Worm (Caenorhabditis elegans) whole organism, young adult: ENCODE data around the gene rol-6.
A peak's percentile ranks its signal among the peaks of the same experiment; 100 is the strongest.

ENCODE experiments used
- B0336.3 ChIP-seq: fragments of 200-800 bp; sonication (Bioruptor generic); IDR thresholded peaks from 2 replicates; pipeline ENCODE4 v1.3.6; 2022; ENCODE audit warnings: missing genetic modification characterization, missing compliant biosample characterization
- F10E7.11 ChIP-seq: sonication (generic microtip); optimal IDR thresholded peaks from 2 replicates; lab custom pipeline; 2017; ENCODE audit warnings: mild to moderate bottlenecking, missing genetic modification characterization, moderate library complexity, missing compliant biosample characterization
- F39B2.1 ChIP-seq: fragments of 200-800 bp; sonication (Bioruptor generic); IDR thresholded peaks from 2 replicates; pipeline ENCODE4 v1.3.6; 2022; ENCODE audit warnings: missing genetic modification reagents, missing genetic modification characterization, missing compliant biosample characterization
- Y53G8AR.9 ChIP-seq: fragments of 200-800 bp; sonication (Bioruptor generic); conservative IDR thresholded peaks from 2 replicates; pipeline ENCODE4 v1.3.6; 2022; ENCODE audit warnings: missing genetic modification reagents, missing genetic modification characterization, missing compliant biosample characterization
- Y56A3A.18 ChIP-seq: fragments of 200-800 bp; sonication (Bioruptor generic); IDR thresholded peaks from 2 replicates; pipeline ENCODE4 v1.3.6; 2022; ENCODE audit warnings: missing genetic modification reagents, missing genetic modification characterization, missing compliant biosample characterization
- ZK185.1 ChIP-seq: sonication (generic microtip); optimal IDR thresholded peaks from 2 replicates; lab custom pipeline; 2016; ENCODE audit warnings: mild to moderate bottlenecking, missing genetic modification characterization, missing compliant biosample characterization; ENCODE audit not compliant: poor library complexity, severe bottlenecking
- ama-1 ChIP-seq, 3 experiments: fragments of 150-350 bp in 1 of 3; sonication (generic microtip) in 2 of 3; optimal IDR thresholded peaks; 2 replicates each; lab custom pipeline; 2014 to 2018; ENCODE audit warnings: missing biosample characterization in 2 of 3, missing genetic modification characterization in 2 of 3, missing genetic modification reagents in 2 of 3
- aptf-3 ChIP-seq: fragments of 200-800 bp; sonication (Bioruptor generic); IDR thresholded peaks from 2 replicates; pipeline ENCODE4 v1.3.6; 2022; ENCODE audit warnings: missing genetic modification characterization, missing compliant biosample characterization
- athp-1 ChIP-seq: sonication (generic microtip); optimal IDR thresholded peaks from 2 replicates; lab custom pipeline; 2017; ENCODE audit warnings: mild to moderate bottlenecking, missing genetic modification characterization, missing compliant biosample characterization
- attf-5 ChIP-seq: fragments of 200-800 bp; sonication (Bioruptor generic); optimal IDR thresholded peaks from 2 replicates; lab custom pipeline; 2018; ENCODE audit warnings: mild to moderate bottlenecking, missing genetic modification characterization, missing compliant biosample characterization
- attf-6 ChIP-seq: fragments of 200-800 bp; sonication (Bioruptor generic); IDR thresholded peaks from 2 replicates; pipeline ENCODE4 v1.3.6; 2022; ENCODE audit warnings: missing genetic modification reagents, missing genetic modification characterization, missing compliant biosample characterization
- bed-2 ChIP-seq: fragments of 200-800 bp; sonication (Bioruptor generic); IDR thresholded peaks from 2 replicates; pipeline ENCODE4 v1.3.6; 2022; ENCODE audit warnings: missing genetic modification reagents, missing genetic modification characterization, missing compliant biosample characterization
- ccch-3 ChIP-seq: fragments of 200-800 bp; sonication (Bioruptor generic); optimal IDR thresholded peaks from 2 replicates; lab custom pipeline; 2018; ENCODE audit warnings: mild to moderate bottlenecking, missing genetic modification characterization, missing compliant biosample characterization
- ceh-100 ChIP-seq: fragments of 200-800 bp; sonication (Bioruptor generic); IDR thresholded peaks from 2 replicates; pipeline ENCODE4 v1.3.6; 2022; ENCODE audit warnings: missing genetic modification reagents, missing genetic modification characterization, missing compliant biosample characterization
- ceh-58 ChIP-seq: fragments of 200-800 bp; sonication (Bioruptor generic); IDR thresholded peaks from 2 replicates; pipeline ENCODE4 v1.3.6; 2022; ENCODE audit warnings: missing genetic modification characterization, missing compliant biosample characterization
- egl-18 ChIP-seq: fragments of 200-800 bp; sonication (Bioruptor generic); IDR thresholded peaks from 2 replicates; pipeline ENCODE4 v1.3.6; 2022; ENCODE audit warnings: missing genetic modification reagents, missing genetic modification characterization, missing compliant biosample characterization
- egl-44 ChIP-seq: fragments of 200-800 bp; sonication (Bioruptor generic); IDR thresholded peaks from 2 replicates; pipeline ENCODE4 v1.3.6; 2022; ENCODE audit warnings: missing genetic modification reagents, missing genetic modification characterization, missing compliant biosample characterization
- gei-17 ChIP-seq: fragments of 200-800 bp; sonication (Bioruptor generic); optimal IDR thresholded peaks from 2 replicates; lab custom pipeline; 2018; ENCODE audit warnings: mild to moderate bottlenecking, missing genetic modification characterization, missing compliant biosample characterization
- hsf-1 ChIP-seq: fragments of 200-800 bp; sonication (Bioruptor generic); IDR thresholded peaks from 2 replicates; pipeline ENCODE4 v1.3.6; 2022; ENCODE audit warnings: missing genetic modification reagents, missing genetic modification characterization, missing compliant biosample characterization
- lir-1 ChIP-seq: fragments of 200-800 bp; sonication (Bioruptor generic); conservative IDR thresholded peaks from 2 replicates; pipeline ENCODE4 v1.3.6; 2022; ENCODE audit warnings: missing genetic modification reagents, missing genetic modification characterization, missing compliant biosample characterization
- lsl-1 ChIP-seq: fragments of 200-800 bp; sonication (Bioruptor generic); optimal IDR thresholded peaks from 2 replicates; lab custom pipeline; 2018; ENCODE audit warnings: mild to moderate bottlenecking, missing genetic modification characterization, moderate library complexity, missing compliant biosample characterization
- mcd-1 ChIP-seq: fragments of 200-800 bp; sonication (Bioruptor generic); IDR thresholded peaks from 2 replicates; pipeline ENCODE4 v1.3.6; 2022; ENCODE audit warnings: missing genetic modification reagents, missing genetic modification characterization, missing compliant biosample characterization
- mel-28 ChIP-seq: sonication (generic microtip); optimal IDR thresholded peaks from 2 replicates; lab custom pipeline; 2016; ENCODE audit warnings: borderline replicate concordance, mild to moderate bottlenecking, missing genetic modification characterization, missing compliant biosample characterization
- mes-4 ChIP-seq: sonication (generic microtip); optimal IDR thresholded peaks from 2 replicates; lab custom pipeline; 2016; ENCODE audit warnings: missing genotype, missing genetic modification characterization, missing compliant biosample characterization
- mxl-1 ChIP-seq: sonication (generic microtip); optimal IDR thresholded peaks from 2 replicates; lab custom pipeline; 2016; ENCODE audit warnings: missing genetic modification characterization, missing compliant biosample characterization
- nfya-1 ChIP-seq: sonication (generic microtip); optimal IDR thresholded peaks from 2 replicates; lab custom pipeline; 2017; ENCODE audit warnings: antibody characterized with exemption, missing compliant biosample characterization, missing genetic modification characterization, borderline replicate concordance; ENCODE audit not compliant: insufficient read depth
- nhr-120 ChIP-seq: fragments of 200-800 bp; sonication (Bioruptor generic); IDR thresholded peaks from 2 replicates; pipeline ENCODE4 v1.3.6; 2022; ENCODE audit warnings: missing genetic modification characterization, missing compliant biosample characterization
- nhr-80 ChIP-seq: sonication (generic microtip); optimal IDR thresholded peaks from 2 replicates; lab custom pipeline; 2016; ENCODE audit warnings: missing genetic modification characterization, missing compliant biosample characterization
- nhr-90 ChIP-seq: sonication (generic microtip); optimal IDR thresholded peaks from 2 replicates; lab custom pipeline; 2016; ENCODE audit warnings: missing genotype, mild to moderate bottlenecking, missing genetic modification characterization, missing compliant biosample characterization
- snpc-1.1 ChIP-seq: sonication (generic microtip); optimal IDR thresholded peaks from 2 replicates; lab custom pipeline; 2017; ENCODE audit warnings: missing genetic modification characterization, mild to moderate bottlenecking, missing compliant biosample characterization, antibody characterized with exemption, moderate library complexity, missing genotype, missing genetic modification reagents; ENCODE audit not compliant: insufficient read depth
- snpc-3.4 ChIP-seq: sonication (generic microtip); optimal IDR thresholded peaks from 2 replicates; lab custom pipeline; 2017; ENCODE audit warnings: missing genetic modification characterization, mild to moderate bottlenecking, missing compliant biosample characterization, antibody characterized with exemption, moderate library complexity, missing genotype, missing genetic modification reagents
- snpc-4 ChIP-seq, 5 experiments: fragments of 150-350 bp in 1 of 5; sonication (generic microtip) in 4 of 5; optimal IDR thresholded peaks; 2 replicates each; lab custom pipeline; 2014 to 2018; ENCODE audit warnings: missing genetic modification characterization in 5 of 5, missing biosample characterization in 3 of 5, antibody characterized with exemption in 2 of 5, mild to moderate bottlenecking in 2 of 5, missing compliant biosample characterization in 2 of 5, missing genotype in 2 of 5, moderate library complexity in 2 of 5, missing genetic modification reagents in 1 of 5
- unc-130 ChIP-seq: sonication (generic microtip); optimal IDR thresholded peaks from 2 replicates; lab custom pipeline; 2016; ENCODE audit warnings: missing genetic modification reagents, missing genetic modification characterization, missing compliant biosample characterization
- unc-62 ChIP-seq: fragments of 150-350 bp; optimal IDR thresholded peaks from 2 replicates; lab custom pipeline; 2014; ENCODE audit warnings: missing biosample characterization, missing genetic modification reagents, missing genetic modification characterization

Gene rol-6

ce11 chrII:8691344-8691960, 41.4 kb upstream of the rol-6 start, which contains the start of gene C34C6.3:
TSS of gene C34C6.3 (plus strand) at chrII:8691910.
- TF ChIP-seq unc-62 (GFP tag; lab: Kevin White, UChicago) (no peak), mxl-1 (no peak), egl-44 (GFP tag; lab: Robert Waterston, UW) (no peak), unc-130 (no peak), ccch-3 (GFP tag; lab: Kevin White, UChicago) (no peak), snpc-3.4 (tag; lab: Kevin White, UChicago) (no peak), mes-4 (tag; lab: Kevin White, UChicago) (no peak), bed-2 (GFP tag; lab: Robert Waterston, UW) (no peak), attf-5 (GFP tag; lab: Kevin White, UChicago) (no peak), Y56A3A.18 (no peak)

ce11 chrII:8695783-8696182, 37.1 kb upstream of the rol-6 start, which contains the start of gene C34C6.10:
TSS of gene C34C6.10 (minus strand) at chrII:8695883.
- TF ChIP-seq Y53G8AR.9 (GFP tag; lab: Robert Waterston, UW) (no peak), snpc-4 (GFP tag; optimal IDR thresholded peaks at IDR 0.05; lab: Kevin White, UChicago) (no peak), snpc-4 (tag; optimal IDR thresholded peaks at IDR 0.05; lab: Kevin White, UChicago) (no peak), ceh-58 (no peak), gei-17 (GFP tag; lab: Kevin White, UChicago) (no peak), aptf-3 (GFP tag; lab: Robert Waterston, UW) (no peak), ceh-100 (GFP tag; lab: Robert Waterston, UW) (no peak), attf-6 (GFP tag; lab: Robert Waterston, UW) (no peak), lir-1 (GFP tag; lab: Robert Waterston, UW) (no peak), ZK185.1 (tag; lab: Kevin White, UChicago) (no peak), ama-1 (optimal IDR thresholded peaks at IDR 0.05; lab: Kevin White, UChicago) (no peak), ama-1 (GFP tag; optimal IDR thresholded peaks at IDR 0.05; lab: Kevin White, UChicago) (no peak), mcd-1 (GFP tag; lab: Robert Waterston, UW) (no peak), mel-28 (tag; lab: Kevin White, UChicago) (no peak), nhr-80 (tag; lab: Kevin White, UChicago) (no peak), hsf-1 (GFP tag; lab: Robert Waterston, UW) (no peak), lsl-1 (no peak), egl-18 (GFP tag; lab: Robert Waterston, UW) (no peak), B0336.3 (GFP tag; lab: Robert Waterston, UW) (no peak), snpc-1.1 (tag; lab: Kevin White, UChicago) (no peak), F39B2.1 (GFP tag; lab: Robert Waterston, UW) (no peak), attf-5 (GFP tag; lab: Kevin White, UChicago) (no peak)

DNA sequence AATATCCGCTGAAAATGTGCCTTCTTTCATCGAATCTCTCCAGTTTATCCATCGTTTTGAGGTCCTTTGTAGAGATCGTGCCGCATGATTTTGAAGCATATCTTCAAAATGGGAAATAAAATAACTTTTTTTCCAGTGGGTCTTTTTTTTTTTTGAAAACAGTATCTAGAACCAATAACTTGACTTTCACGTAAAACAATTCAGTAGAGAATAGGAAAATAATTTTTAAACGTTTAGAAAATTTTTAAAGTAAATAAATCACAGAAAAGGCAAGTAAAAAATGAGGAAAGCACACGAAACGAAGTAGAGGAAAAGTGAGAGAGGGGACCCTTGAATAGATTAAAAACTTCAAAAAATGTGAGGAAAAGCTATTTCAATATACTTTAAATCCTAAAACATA, 34.0 kb upstream of the rol-6 start, which contains the start of gene chdh-1:
Gene chdh-1 (minus strand): TSS at position 101 of the 400 bp plus-strand sequence.
- TF ChIP-seq mcd-1 (GFP tag; lab: Robert Waterston, UW) (no peak), nfya-1 (tag; lab: Kevin White, UChicago) (no peak), nhr-90 (no peak), nhr-120 (GFP tag; lab: Robert Waterston, UW) (no peak), athp-1 (tag; lab: Kevin White, UChicago) (no peak), F10E7.11 (tag; lab: Kevin White, UChicago) (peak; percentile 15)
- TF ChIP-seq, all 124 proteins: peak for 1
